Worm (Caenorhabditis elegans): ENCODE data around the gene Y53C12B.1.

DNA sequence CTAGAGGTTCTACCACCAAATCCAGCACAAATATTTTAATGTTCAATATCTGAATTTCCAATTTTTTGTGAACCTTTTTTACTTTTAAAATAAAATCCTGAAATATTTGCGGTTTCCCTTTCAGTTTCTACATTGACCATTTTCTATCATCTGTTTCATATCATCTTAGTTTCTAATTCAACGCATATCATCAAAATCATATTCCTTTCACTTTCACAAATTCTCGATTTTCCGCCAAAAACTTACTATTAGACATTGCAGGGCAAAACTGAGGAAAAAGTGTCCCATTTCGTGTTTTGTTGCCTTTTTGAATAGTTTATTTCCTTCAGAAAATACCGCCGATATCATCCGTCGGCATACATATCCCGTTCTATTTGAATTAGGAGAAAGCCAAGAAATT, 20.8 kb downstream of the Y53C12B.1 start:
- TF ChIP-seq ama-1 (optimal IDR thresholded peaks at IDR 0.05): no peak
- no peak for TF ChIP-seq nhr-43 (tag; optimal IDR thresholded peaks at IDR 0.05; ENCODE audit: poor library complexity, severe bottlenecking)

Data from whole organism, L3 larva.